Fruit fly (Drosophila melanogaster): Measurements from ENCODE around the gene CG15546.

- TF ChIP-seq CTCF (optimal IDR thresholded peaks at IDR 0.05) (no peak), CG8478 (optimal IDR thresholded peaks at IDR 0.05) (no peak)
Observed at dm6 chr3R:30842639-30843476, 33.1 kb downstream of the CG15546 start.

Data from S2 (cell line).